Worm (Caenorhabditis elegans) whole organism, L2 larva: ENCODE measurements around the gene srh-75.

ENCODE experiments used
- C34F6.9 ChIP-seq: fragments of 150-350 bp; optimal IDR thresholded peaks from 2 replicates; lab custom pipeline; 2014; ENCODE audit warnings: missing biosample characterization, missing genetic modification characterization
- F13H6.1 ChIP-seq: sonication (generic microtip); optimal IDR thresholded peaks from 2 replicates; lab custom pipeline; 2016; ENCODE audit warnings: missing genetic modification characterization, missing compliant biosample characterization
- R02D3.7 ChIP-seq: fragments of 150-350 bp; optimal IDR thresholded peaks from 2 replicates; lab custom pipeline; 2014; ENCODE audit warnings: missing biosample characterization, missing genetic modification characterization
- ama-1 ChIP-seq: fragments of 150-350 bp; optimal IDR thresholded peaks from 2 replicates; lab custom pipeline; 2018; ENCODE audit warnings: inconsistent platforms
- blmp-1 ChIP-seq: sonication (generic microtip); optimal IDR thresholded peaks from 2 replicates; lab custom pipeline; 2017; ENCODE audit warnings: missing genetic modification characterization, mild to moderate bottlenecking, missing compliant biosample characterization, antibody characterized with exemption, moderate library complexity; ENCODE audit not compliant: insufficient read depth
- ceh-82 ChIP-seq: fragments of 150-350 bp; optimal IDR thresholded peaks from 2 replicates; lab custom pipeline; 2014; ENCODE audit warnings: missing biosample characterization, missing genetic modification characterization
- crh-2 ChIP-seq: sonication (generic microtip); optimal IDR thresholded peaks from 2 replicates; lab custom pipeline; 2017; ENCODE audit warnings: missing biosample characterization, missing genetic modification characterization
- dmd-4 ChIP-seq: sonication (generic microtip); optimal IDR thresholded peaks from 2 replicates; lab custom pipeline; 2017; ENCODE audit warnings: missing biosample characterization, missing genetic modification characterization
- egl-27 ChIP-seq: sonication (generic microtip); optimal IDR thresholded peaks from 3 replicates; lab custom pipeline; 2017; ENCODE audit warnings: missing biosample characterization, missing genetic modification reagents, missing genetic modification characterization
- elt-3 ChIP-seq: sonication (generic microtip); optimal IDR thresholded peaks from 2 replicates; lab custom pipeline; 2017; ENCODE audit warnings: missing biosample characterization, missing genetic modification characterization
- fos-1 ChIP-seq: fragments of 150-350 bp; optimal IDR thresholded peaks from 2 replicates; lab custom pipeline; 2014; ENCODE audit warnings: missing biosample characterization, missing genetic modification characterization
- gmeb-1 ChIP-seq: fragments of 150-350 bp; optimal IDR thresholded peaks from 2 replicates; lab custom pipeline; 2014; ENCODE audit warnings: missing biosample characterization, missing genetic modification characterization
- lin-11 ChIP-seq: fragments of 150-350 bp; sonication (generic microtip); optimal IDR thresholded peaks from 2 replicates; lab custom pipeline; 2014; ENCODE audit warnings: missing biosample characterization, missing genetic modification characterization, inconsistent platforms, mixed read lengths
- lin-39 ChIP-seq: fragments of 150-350 bp; optimal IDR thresholded peaks from 2 replicates; lab custom pipeline; 2014; ENCODE audit warnings: missing biosample characterization, missing genetic modification reagents, missing genetic modification characterization
- mdl-1 ChIP-seq, 2 experiments: fragments of 150-350 bp in 1 of 2; sonication (generic microtip) in 1 of 2; optimal IDR thresholded peaks; 2 replicates each; lab custom pipeline; 2017; ENCODE audit warnings: missing biosample characterization in 2 of 2, missing genetic modification characterization in 2 of 2
- nhr-10 ChIP-seq: sonication (generic microtip); optimal IDR thresholded peaks from 2 replicates; lab custom pipeline; 2017; ENCODE audit warnings: missing biosample characterization, missing genetic modification characterization
- nhr-12 ChIP-seq: fragments of 150-350 bp; optimal IDR thresholded peaks from 2 replicates; lab custom pipeline; 2014; ENCODE audit warnings: missing biosample characterization, missing genetic modification characterization
- nhr-129 ChIP-seq: fragments of 150-350 bp; optimal IDR thresholded peaks from 2 replicates; lab custom pipeline; 2014; ENCODE audit warnings: missing biosample characterization, missing genetic modification characterization
- nhr-23 ChIP-seq: fragments of 150-350 bp; optimal IDR thresholded peaks from 2 replicates; lab custom pipeline; 2014; ENCODE audit warnings: missing biosample characterization, missing genetic modification reagents, missing genetic modification characterization
- nhr-237 ChIP-seq: fragments of 150-350 bp; optimal IDR thresholded peaks from 2 replicates; lab custom pipeline; 2014; ENCODE audit warnings: missing biosample characterization, missing genetic modification characterization
- nhr-25 ChIP-seq: fragments of 150-350 bp; sonication (generic microtip); optimal IDR thresholded peaks from 3 replicates; lab custom pipeline; 2014; ENCODE audit warnings: missing biosample characterization, missing genetic modification characterization
- nhr-6 ChIP-seq: fragments of 150-350 bp; optimal IDR thresholded peaks from 2 replicates; lab custom pipeline; 2014; ENCODE audit warnings: missing biosample characterization, missing genetic modification characterization
- nhr-77 ChIP-seq: fragments of 150-350 bp; optimal IDR thresholded peaks from 2 replicates; lab custom pipeline; 2014; ENCODE audit warnings: missing biosample characterization, missing genetic modification characterization
- peb-1 ChIP-seq: fragments of 150-350 bp; optimal IDR thresholded peaks from 2 replicates; lab custom pipeline; 2014; ENCODE audit warnings: missing biosample characterization, missing genetic modification characterization
- skn-1 ChIP-seq: sonication (generic microtip); optimal IDR thresholded peaks from 2 replicates; lab custom pipeline; 2017; ENCODE audit warnings: missing biosample characterization, missing genetic modification characterization
- sma-3 ChIP-seq: sonication (generic microtip); optimal IDR thresholded peaks from 2 replicates; lab custom pipeline; 2016; ENCODE audit warnings: missing genetic modification reagents, missing genetic modification characterization, missing compliant biosample characterization
- sma-9 ChIP-seq, 2 experiments: fragments of 150-350 bp in 1 of 2; sonication (generic microtip) in 1 of 2; optimal IDR thresholded peaks; 2 replicates each; lab custom pipeline; 2014 to 2016; ENCODE audit warnings: missing genetic modification characterization in 2 of 2, mild to moderate bottlenecking in 1 of 2, missing biosample characterization in 1 of 2, missing compliant biosample characterization in 1 of 2, missing genetic modification reagents in 1 of 2, moderate library complexity in 1 of 2
- snpc-4 ChIP-seq: fragments of 150-350 bp; optimal IDR thresholded peaks from 2 replicates; lab custom pipeline; 2014; ENCODE audit warnings: missing biosample characterization, missing genetic modification characterization
- unc-55 ChIP-seq: fragments of 150-350 bp; sonication (generic microtip); optimal IDR thresholded peaks from 3 replicates; lab custom pipeline; 2014; ENCODE audit warnings: missing biosample characterization, missing genetic modification reagents, missing genetic modification characterization
- unc-62 ChIP-seq: fragments of 150-350 bp; optimal IDR thresholded peaks from 2 replicates; lab custom pipeline; 2014; ENCODE audit warnings: missing biosample characterization, missing genetic modification reagents, missing genetic modification characterization
- zag-1 ChIP-seq: fragments of 150-350 bp; optimal IDR thresholded peaks from 2 replicates; lab custom pipeline; 2014; ENCODE audit warnings: missing biosample characterization, missing genetic modification characterization
- ztf-1 ChIP-seq: fragments of 200-800 bp; sonication (Bioruptor generic); conservative IDR thresholded peaks from 2 replicates; pipeline ENCODE4 v1.3.6; 2022; ENCODE audit warnings: missing genetic modification characterization, missing compliant biosample characterization
- ztf-4 ChIP-seq: fragments of 150-350 bp; optimal IDR thresholded peaks from 2 replicates; lab custom pipeline; 2014; ENCODE audit warnings: missing biosample characterization, missing genetic modification characterization

srh-75 gene

DNA sequence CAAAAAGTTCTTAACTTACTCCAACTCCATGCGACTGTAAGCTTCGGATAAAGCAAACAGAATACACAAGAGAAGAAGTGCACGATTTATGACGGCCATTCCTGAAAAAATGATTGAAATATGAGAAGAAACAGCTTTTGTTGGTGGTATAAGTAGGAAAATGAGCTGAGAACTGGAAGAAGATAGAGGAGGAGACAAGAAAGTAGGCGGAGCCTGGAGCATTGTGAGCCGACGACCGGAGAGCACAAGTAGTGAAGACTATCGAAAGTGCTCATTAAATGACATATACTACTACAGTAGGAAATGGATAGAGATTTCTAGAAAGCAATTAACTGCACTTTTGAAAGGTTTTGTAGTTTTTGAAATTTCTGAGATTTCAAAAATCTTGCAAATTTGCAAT lies 8.6 kb upstream of the srh-75 start, which contains the start of gene nlp-80:
Gene nlp-80, minus strand, starts transcription at position 101 of the 400 bp plus-strand sequence.
- TF ChIP-seq mdl-1 (tag; optimal IDR thresholded peaks at IDR 0.05; lab: Kevin White, UChicago) (no peak), nhr-23 (tag; lab: Kevin White, UChicago) (no peak), F13H6.1 (tag; lab: Kevin White, UChicago) (no peak), lin-39 (tag; lab: Kevin White, UChicago) (no peak), R02D3.7 (tag; lab: Kevin White, UChicago) (no peak), ztf-4 (tag; lab: Kevin White, UChicago) (no peak), peb-1 (tag; lab: Kevin White, UChicago) (no peak), crh-2 (no peak), C34F6.9 (tag; lab: Kevin White, UChicago) (no peak), gmeb-1 (tag; lab: Kevin White, UChicago) (no peak), nhr-237 (tag; lab: Kevin White, UChicago) (no peak), fos-1 (tag; lab: Kevin White, UChicago) (no peak), nhr-12 (no peak), snpc-4 (no peak), nhr-10 (tag; lab: Kevin White, UChicago) (no peak), zag-1 (no peak), skn-1 (tag; lab: Kevin White, UChicago) (no peak), ceh-82 (tag; lab: Kevin White, UChicago) (no peak), dmd-4 (no peak)
- TF ChIP-seq, all 48 proteins: peak for 0

- peak; percentile 34 for TF ChIP-seq unc-55
- no peak for TF ChIP-seq ztf-1 (GFP tag; lab: Robert Waterston, UW)
- no peak for TF ChIP-seq sma-3 (GFP tag; lab: Kevin White, UChicago)
Measured at ce11 chrV:11063115-11063514, 6.2 kb upstream of the srh-75 start, which contains the start of gene T04C12.9. Gene T04C12.9 (minus strand): TSS chrV:11063215.

ce11 chrV:11061887-11062286 lies 4.9 kb upstream of the srh-75 start:
- TF ChIP-seq nhr-129 (tag; lab: Kevin White, UChicago) (peak; percentile 6), egl-27 (tag; lab: Kevin White, UChicago) (no peak), lin-11 (tag; lab: Kevin White, UChicago) (no peak), unc-62 (GFP tag; lab: Kevin White, UChicago) (no peak), nhr-25 (tag; lab: Kevin White, UChicago) (peak; percentile 23)

- no peak for TF ChIP-seq elt-3 (tag; lab: Kevin White, UChicago)
- no peak for TF ChIP-seq lin-39 (tag; lab: Kevin White, UChicago)
- peak; percentile 69 for TF ChIP-seq crh-2
- peak; percentile 64 for TF ChIP-seq nhr-25 (tag; lab: Kevin White, UChicago)
- TF ChIP-seq blmp-1 (tag; lab: Kevin White, UChicago): peak; percentile 95
- no peak for TF ChIP-seq nhr-77 (tag; lab: Kevin White, UChicago)
- TF ChIP-seq nhr-6 (tag; lab: Kevin White, UChicago): peak; percentile 13
- peak; percentile 12 for TF ChIP-seq fos-1 (tag; lab: Kevin White, UChicago)
- TF ChIP-seq dmd-4: no peak
- TF ChIP-seq nhr-129 (tag; lab: Kevin White, UChicago): peak; percentile 58
Measured at ce11 chrV:11060239-11060984, 3.5 kb upstream of the srh-75 start, which contains the start of gene T04C12.11. Gene T04C12.11 (minus strand): TSS chrV:11060289.

DNA sequence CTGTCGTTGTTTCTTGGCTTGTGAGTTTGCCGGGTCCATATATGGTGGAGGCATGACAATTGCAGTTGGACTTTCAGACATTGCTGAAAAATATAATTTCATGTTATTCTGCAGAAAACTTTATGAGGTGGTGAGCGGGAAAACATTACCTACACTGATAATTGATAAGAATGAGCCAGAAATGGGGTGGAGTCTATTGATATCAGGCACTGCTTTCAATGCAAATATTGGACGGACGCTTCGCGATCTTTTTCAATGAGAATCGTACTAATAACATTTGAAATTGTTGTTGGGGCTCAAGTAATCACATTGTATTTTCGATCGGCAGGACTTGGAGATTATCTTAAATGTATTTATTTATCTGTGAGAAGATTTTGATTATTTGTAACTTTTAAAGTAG lies 2.2 kb upstream of the srh-75 start, which contains the start of gene T04C12.1:
Gene T04C12.1, minus strand, starts transcription at position 90 of the 400 bp plus-strand sequence.
- peak; percentile 9 for TF ChIP-seq sma-9 (GFP tag; optimal IDR thresholded peaks at IDR 0.05; lab: Kevin White, UChicago)
- no peak for TF ChIP-seq sma-9 (tag; optimal IDR thresholded peaks at IDR 0.05; lab: Kevin White, UChicago)
- TF ChIP-seq nhr-25 (tag; lab: Kevin White, UChicago): peak; percentile 29
- no peak for TF ChIP-seq R02D3.7 (tag; lab: Kevin White, UChicago)
- no peak for TF ChIP-seq ztf-4 (tag; lab: Kevin White, UChicago)
- peak; percentile 56 for TF ChIP-seq ama-1 (lab: Kevin White, UChicago)
